Fruit fly (Drosophila melanogaster): ENCODE data around the gene CG6324.

CG6324 gene

dm6 chrX:15449490-15450326 lies 26.2 kb upstream of the CG6324 start, which contains the start of the genes Scamp and Ahcy (continued):
- no peak for TF ChIP-seq sc (optimal IDR thresholded peaks at IDR 0.05)
- TF ChIP-seq sc (GFP tag; optimal IDR thresholded peaks at IDR 0.05) = no peak
- TF ChIP-seq fd96Cb (tag; optimal IDR thresholded peaks at IDR 0.05) = no peak
- TF ChIP-seq CG12071 (GFP tag; optimal IDR thresholded peaks at IDR 0.05) = no peak
- no peak for TF ChIP-seq CG11398 (GFP tag; optimal IDR thresholded peaks at IDR 0.05)
- TF ChIP-seq CG13894 (tag; optimal IDR thresholded peaks at IDR 0.05) = no peak
- no peak for TF ChIP-seq wor (GFP tag; IDR thresholded peaks at IDR 0.05)
- no peak for TF ChIP-seq CG33557 (GFP tag; optimal IDR thresholded peaks at IDR 0.05)
- no peak for TF ChIP-seq Camta (GFP tag; optimal IDR thresholded peaks at IDR 0.05)
- TF ChIP-seq CG18011 (GFP tag; optimal IDR thresholded peaks at IDR 0.05) = peak; percentile 39
- no peak for TF ChIP-seq CG9876 (GFP tag; optimal IDR thresholded peaks at IDR 0.05)
- TF ChIP-seq dimm (GFP tag; IDR thresholded peaks at IDR 0.05) = no peak
- TF ChIP-seq CG8290 (GFP tag; optimal IDR thresholded peaks at IDR 0.05) = peak; percentile 18
- no peak for TF ChIP-seq CG8290 (tag; optimal IDR thresholded peaks at IDR 0.05)
- no peak for TF ChIP-seq CG10274 (GFP tag; optimal IDR thresholded peaks at IDR 0.05)
- no peak for TF ChIP-seq D19A (tag; optimal IDR thresholded peaks at IDR 0.05)
- TF ChIP-seq CG10431 (GFP tag; optimal IDR thresholded peaks at IDR 0.05) = no peak
- TF ChIP-seq Lhr (GFP tag; optimal IDR thresholded peaks at IDR 0.05) = no peak
- no peak for TF ChIP-seq Drgx (GFP tag; IDR thresholded peaks at IDR 0.05)
- no peak for TF ChIP-seq Stat92E (GFP tag; optimal IDR thresholded peaks at IDR 0.05)
- no peak for TF ChIP-seq Eip74EF (GFP tag; optimal IDR thresholded peaks at IDR 0.05)
- no peak for TF ChIP-seq mirr (GFP tag; optimal IDR thresholded peaks at IDR 0.05)
- no peak for TF ChIP-seq pnt (GFP tag; optimal IDR thresholded peaks at IDR 0.05)
- no peak for TF ChIP-seq CG1792 (GFP tag; optimal IDR thresholded peaks at IDR 0.05)
- no peak for TF ChIP-seq CG7839 (tag; optimal IDR thresholded peaks at IDR 0.05)
- no peak for TF ChIP-seq zfh2 (GFP tag; optimal IDR thresholded peaks at IDR 0.05)
- TF ChIP-seq sens-2 (GFP tag; IDR thresholded peaks at IDR 0.05) = no peak
- TF ChIP-seq kay (GFP tag; optimal IDR thresholded peaks at IDR 0.05) = no peak
- no peak for TF ChIP-seq CG11456 (GFP tag; IDR thresholded peaks at IDR 0.05)
- TF ChIP-seq CG30403 (GFP tag; optimal IDR thresholded peaks at IDR 0.05) = peak; percentile 30
- TF ChIP-seq lov (optimal IDR thresholded peaks at IDR 0.05) = no peak
- TF ChIP-seq lov (GFP tag; IDR thresholded peaks at IDR 0.05) = no peak
- TF ChIP-seq Oaz (GFP tag; IDR thresholded peaks at IDR 0.05) = no peak
- no peak for TF ChIP-seq fd3F (GFP tag; optimal IDR thresholded peaks at IDR 0.05)
- no peak for TF ChIP-seq Hsf (GFP tag; optimal IDR thresholded peaks at IDR 0.05)
- TF ChIP-seq CG17385 (GFP tag; optimal IDR thresholded peaks at IDR 0.05) = no peak
- no peak for TF ChIP-seq hbn (GFP tag; IDR thresholded peaks at IDR 0.05; ENCODE audit: partially characterized antibody)
- TF ChIP-seq CG12236 (GFP tag; optimal IDR thresholded peaks at IDR 0.05) = no peak
- no peak for TF ChIP-seq cas (GFP tag; IDR thresholded peaks at IDR 0.05)
- TF ChIP-seq Scr (GFP tag; IDR thresholded peaks at IDR 0.05; ENCODE audit: partially characterized antibody) = peak; percentile 68
- no peak for TF ChIP-seq GATAe (GFP tag; conservative IDR thresholded peaks at IDR 0.05)
- TF ChIP-seq Awh (GFP tag; IDR thresholded peaks at IDR 0.05) = no peak
- TF ChIP-seq emc (GFP tag; optimal IDR thresholded peaks at IDR 0.05) = no peak
- no peak for TF ChIP-seq CG11696 (GFP tag; IDR thresholded peaks at IDR 0.05)
- no peak for TF ChIP-seq so (GFP tag; IDR thresholded peaks at IDR 0.05)
- no peak for TF ChIP-seq CG6683 (GFP tag; optimal IDR thresholded peaks at IDR 0.05)
- no peak for TF ChIP-seq zen (tag; optimal IDR thresholded peaks at IDR 0.05)
- no peak for TF ChIP-seq CG11093 (GFP tag; IDR thresholded peaks at IDR 0.05)
- TF ChIP-seq ranshi (GFP tag; IDR thresholded peaks at IDR 0.05) = no peak
- TF ChIP-seq hb (GFP tag; IDR thresholded peaks at IDR 0.05; ENCODE audit: partially characterized antibody) = no peak
- no peak for TF ChIP-seq CG3163 (GFP tag; optimal IDR thresholded peaks at IDR 0.05)
